Worm (Caenorhabditis elegans) whole organism, young adult: ENCODE results near the gene rgs-10.

ENCODE experiments used
- Y56A3A.18 ChIP-seq: fragments of 200-800 bp; sonication (Bioruptor generic); IDR thresholded peaks from 2 replicates; pipeline ENCODE4 v1.3.6; 2022; ENCODE audit warnings: missing genetic modification reagents, missing genetic modification characterization, missing compliant biosample characterization
- egrh-3 ChIP-seq: fragments of 200-800 bp; sonication (Bioruptor generic); IDR thresholded peaks from 2 replicates; pipeline ENCODE4 v1.3.6; 2022; ENCODE audit warnings: missing genetic modification reagents, missing genetic modification characterization, missing compliant biosample characterization
- lin-35 ChIP-seq, 3 experiments: fragments of 150-350 bp in 2 of 3; sonication (generic microtip) in 1 of 3; optimal IDR thresholded peaks; 2 replicates each; lab custom pipeline; 2014 to 2018; ENCODE audit warnings: missing biosample characterization in 3 of 3, missing genetic modification characterization in 3 of 3, missing genetic modification reagents in 3 of 3
- madf-6 ChIP-seq: fragments of 200-800 bp; sonication (Bioruptor generic); IDR thresholded peaks from 2 replicates; pipeline ENCODE4 v1.3.6; 2022; ENCODE audit warnings: missing genetic modification reagents, missing genetic modification characterization, missing compliant biosample characterization
- rec-8 ChIP-seq, 2 experiments: sonication (generic microtip); optimal IDR thresholded peaks; 2 replicates each; lab custom pipeline; 2016; ENCODE audit warnings: mild to moderate bottlenecking in 2 of 2, missing genetic modification characterization in 2 of 2, missing genetic modification reagents in 2 of 2, missing genotype in 2 of 2, missing biosample characterization in 1 of 2, missing compliant biosample characterization in 1 of 2, moderate library complexity in 1 of 2

ce11 chrX:14964253-14964652 lies 1.7 kb downstream of the rgs-10 start, which contains the start of gene rgs-11:
- TF ChIP-seq madf-6 (GFP tag; lab: Robert Waterston, UW) (no peak), lin-35 (GFP tag; optimal IDR thresholded peaks at IDR 0.05; lab: Kevin White, UChicago) (no peak), egrh-3 (GFP tag; lab: Robert Waterston, UW) (no peak), Y56A3A.18 (no peak), rec-8 (tag; optimal IDR thresholded peaks at IDR 0.05; lab: Kevin White, UChicago) (no peak)
